Fruit fly (Drosophila melanogaster): ENCODE results near the gene cv-d.
A peak's percentile ranks its signal among the peaks of the same experiment; 100 is the strongest.

cv-d gene

dm6 chr3R:15836864-15837824 lies 16.2 kb downstream of the cv-d start, which contains the start of the genes ND-23 and spn-E:
Gene ND-23 (minus strand): TSS chr3R:15837117.
Gene spn-E (plus strand): TSS chr3R:15837419.
- peak; percentile 39 for TF ChIP-seq CG15710 (tag; optimal IDR thresholded peaks at IDR 0.05)
- no peak for TF ChIP-seq CG13204 (GFP tag; optimal IDR thresholded peaks at IDR 0.05)
- TF ChIP-seq CG32121 (GFP tag; IDR thresholded peaks at IDR 0.05), result no peak
- TF ChIP-seq CG17806 (tag; optimal IDR thresholded peaks at IDR 0.05), result peak; percentile 14
- TF ChIP-seq CG34367 (tag; optimal IDR thresholded peaks at IDR 0.05), result no peak
- 0 out of 3 replicates have a peak, but pooled peaks have one; percentile 7 for TF ChIP-seq CG4496 (GFP tag; IDR thresholded peaks at IDR 0.05)

- TF ChIP-seq CG34367 (tag; optimal IDR thresholded peaks at IDR 0.05), result no peak
- no peak for TF ChIP-seq CG8159 (tag; optimal IDR thresholded peaks at IDR 0.05)
- no peak for TF ChIP-seq D1 (tag; optimal IDR thresholded peaks at IDR 0.05)
- TF ChIP-seq Pif1A (GFP tag; optimal IDR thresholded peaks at IDR 0.05), result no peak
- TF ChIP-seq fd96Ca (GFP tag; IDR thresholded peaks at IDR 0.05), result no peak
- TF ChIP-seq CG12605 (GFP tag; IDR thresholded peaks at IDR 0.05), result no peak
- no peak for TF ChIP-seq CG17806 (tag; optimal IDR thresholded peaks at IDR 0.05)
- TF ChIP-seq CG13204 (GFP tag; optimal IDR thresholded peaks at IDR 0.05), result no peak
- no peak for TF ChIP-seq CG8301 (tag; optimal IDR thresholded peaks at IDR 0.05)
- no peak for TF ChIP-seq Pif1B (GFP tag; optimal IDR thresholded peaks at IDR 0.05)
- TF ChIP-seq CG9948 (tag; optimal IDR thresholded peaks at IDR 0.05), result no peak
- TF ChIP-seq gl (tag; optimal IDR thresholded peaks at IDR 0.05), result no peak
- no peak for TF ChIP-seq Snoo (tag; optimal IDR thresholded peaks at IDR 0.05)
- no peak for TF ChIP-seq CG4496 (GFP tag; IDR thresholded peaks at IDR 0.05)
- no peak for TF ChIP-seq rn (GFP tag; IDR thresholded peaks at IDR 0.05)
- no peak for TF ChIP-seq EcR (GFP tag; optimal IDR thresholded peaks at IDR 0.05)
- no peak for TF ChIP-seq CG14655 (GFP tag; optimal IDR thresholded peaks at IDR 0.05)
- TF ChIP-seq Ets98B (GFP tag; IDR thresholded peaks at IDR 0.05), result no peak
These were observed 18.9 kb downstream of the cv-d start, which contains the start of the genes CG43317 and Arpc3A for dm6 chr3R:15834375-15835031. Gene CG43317 (minus strand): TSS chr3R:15834425. Gene Arpc3A (plus strand): TSS chr3R:15834648.

dm6 chr3R:15833332-15833731 lies 20.0 kb downstream of the cv-d start, which contains the start of gene CG43318:
Gene CG43318 (minus strand): TSS chr3R:15833432.
- TF ChIP-seq CG17806 (tag; optimal IDR thresholded peaks at IDR 0.05) (no peak), CG34367 (tag; optimal IDR thresholded peaks at IDR 0.05) (no peak), CG8301 (tag; optimal IDR thresholded peaks at IDR 0.05) (no peak), CG9948 (tag; optimal IDR thresholded peaks at IDR 0.05) (no peak), CG32121 (GFP tag; IDR thresholded peaks at IDR 0.05) (no peak), EcR (GFP tag; optimal IDR thresholded peaks at IDR 0.05) (no peak), Pif1A (GFP tag; optimal IDR thresholded peaks at IDR 0.05) (no peak), CG4496 (GFP tag; IDR thresholded peaks at IDR 0.05) (no peak), CG13204 (GFP tag; optimal IDR thresholded peaks at IDR 0.05) (no peak), CG15710 (tag; optimal IDR thresholded peaks at IDR 0.05) (no peak), CG8159 (tag; optimal IDR thresholded peaks at IDR 0.05) (no peak), Ets98B (GFP tag; IDR thresholded peaks at IDR 0.05) (no peak), Pif1B (GFP tag; optimal IDR thresholded peaks at IDR 0.05) (no peak), rn (GFP tag; IDR thresholded peaks at IDR 0.05) (no peak), fd96Ca (GFP tag; IDR thresholded peaks at IDR 0.05) (no peak), gl (tag; optimal IDR thresholded peaks at IDR 0.05) (no peak), CG12605 (GFP tag; IDR thresholded peaks at IDR 0.05) (no peak), CG10348 (GFP tag; IDR thresholded peaks at IDR 0.05) (no peak), Snoo (tag; optimal IDR thresholded peaks at IDR 0.05) (no peak)

dm6 chr3R:15832525-15832924 lies 20.9 kb downstream of the cv-d start, which contains the start of gene rec:
Gene rec (minus strand): TSS chr3R:15832632.
- no peak for TF ChIP-seq D1 (tag; optimal IDR thresholded peaks at IDR 0.05)
- TF ChIP-seq CG12605 (GFP tag; IDR thresholded peaks at IDR 0.05), result no peak
- TF ChIP-seq CG9948 (tag; optimal IDR thresholded peaks at IDR 0.05), result no peak
- no peak for TF ChIP-seq CG8301 (tag; optimal IDR thresholded peaks at IDR 0.05)
- TF ChIP-seq CG17806 (tag; optimal IDR thresholded peaks at IDR 0.05), result no peak
- no peak for TF ChIP-seq fd96Ca (GFP tag; IDR thresholded peaks at IDR 0.05)
- TF ChIP-seq Ets98B (GFP tag; IDR thresholded peaks at IDR 0.05), result no peak
- TF ChIP-seq CG14655 (GFP tag; optimal IDR thresholded peaks at IDR 0.05), result no peak
- TF ChIP-seq CG34367 (tag; optimal IDR thresholded peaks at IDR 0.05), result no peak
- TF ChIP-seq EcR (GFP tag; optimal IDR thresholded peaks at IDR 0.05), result no peak
- no peak for TF ChIP-seq CG32121 (GFP tag; IDR thresholded peaks at IDR 0.05)
- TF ChIP-seq Pif1B (GFP tag; optimal IDR thresholded peaks at IDR 0.05), result no peak
- no peak for TF ChIP-seq gl (tag; optimal IDR thresholded peaks at IDR 0.05)
- no peak for TF ChIP-seq CG4496 (GFP tag; IDR thresholded peaks at IDR 0.05)
- no peak for TF ChIP-seq CG15710 (tag; optimal IDR thresholded peaks at IDR 0.05)

dm6 chr3R:15827559-15827958 lies 25.8 kb downstream of the cv-d start:
- TF ChIP-seq CG34367 (tag; optimal IDR thresholded peaks at IDR 0.05) (peak; percentile 78), EcR (GFP tag; optimal IDR thresholded peaks at IDR 0.05) (peak; percentile 94), CG32121 (GFP tag; IDR thresholded peaks at IDR 0.05) (no peak), Pif1A (GFP tag; optimal IDR thresholded peaks at IDR 0.05) (no peak), CG12605 (GFP tag; IDR thresholded peaks at IDR 0.05) (0 out of 2 replicates have a peak, but pooled peaks have one; percentile 37), CG8159 (tag; optimal IDR thresholded peaks at IDR 0.05) (peak; percentile 86), Snoo (tag; optimal IDR thresholded peaks at IDR 0.05) (peak; percentile 39), CG4496 (GFP tag; IDR thresholded peaks at IDR 0.05) (peak; percentile 51; the same call in 1 of the 3 replicates), CG17806 (tag; optimal IDR thresholded peaks at IDR 0.05) (peak; percentile 76), CG8301 (tag; optimal IDR thresholded peaks at IDR 0.05) (no peak), fd96Ca (GFP tag; IDR thresholded peaks at IDR 0.05) (0 out of 3 replicates have a peak, but pooled peaks have one; percentile 36), rn (GFP tag; IDR thresholded peaks at IDR 0.05) (no peak), D1 (tag; optimal IDR thresholded peaks at IDR 0.05) (peak; percentile 61), Pif1B (GFP tag; optimal IDR thresholded peaks at IDR 0.05) (peak; percentile 66), gl (tag; optimal IDR thresholded peaks at IDR 0.05) (peak; percentile 64), CG14655 (GFP tag; optimal IDR thresholded peaks at IDR 0.05) (no peak), CG15710 (tag; optimal IDR thresholded peaks at IDR 0.05) (peak; percentile 88), CG9948 (tag; optimal IDR thresholded peaks at IDR 0.05) (peak; percentile 80), Ets98B (GFP tag; IDR thresholded peaks at IDR 0.05) (peak; percentile 23; the same call in 1 of the 2 replicates), CG13204 (GFP tag; optimal IDR thresholded peaks at IDR 0.05) (peak; percentile 79)

Data from whole organism, pupa.